Worm (Caenorhabditis elegans) whole organism, L4 larva: ENCODE measurements around the gene tre-4.
A peak's percentile ranks its signal among the peaks of the same experiment; 100 is the strongest.

Source experiments
- D1046.2 ChIP-seq: fragments of 200-800 bp; sonication (Bioruptor generic); IDR thresholded peaks from 2 replicates; pipeline ENCODE4 v1.3.6; 2022; ENCODE audit warnings: missing genetic modification characterization, missing compliant biosample characterization
- F10B5.3 ChIP-seq: sonication (generic microtip); optimal IDR thresholded peaks from 2 replicates; lab custom pipeline; 2016; ENCODE audit warnings: mild to moderate bottlenecking, missing genetic modification characterization, missing compliant biosample characterization
- F26F4.8 ChIP-seq: fragments of 200-800 bp; sonication (Bioruptor generic); conservative IDR thresholded peaks from 2 replicates; pipeline ENCODE4 v1.3.6; 2022; ENCODE audit warnings: missing genetic modification characterization, missing compliant biosample characterization
- F37D6.2 ChIP-seq: sonication (generic microtip); optimal IDR thresholded peaks from 2 replicates; lab custom pipeline; 2016; ENCODE audit warnings: mild to moderate bottlenecking, missing genetic modification characterization, missing compliant biosample characterization
- F49E8.2 ChIP-seq: sonication (generic microtip); optimal IDR thresholded peaks from 2 replicates; lab custom pipeline; 2016; ENCODE audit warnings: missing compliant biosample characterization, mild to moderate bottlenecking, missing genetic modification characterization, borderline replicate concordance
- R02D3.7 ChIP-seq: fragments of 150-350 bp; sonication (generic microtip); optimal IDR thresholded peaks from 3 replicates; lab custom pipeline; 2014; ENCODE audit warnings: missing biosample characterization, missing genetic modification characterization
- T20F7.1 ChIP-seq: fragments of 200-800 bp; sonication (Bioruptor generic); optimal IDR thresholded peaks from 2 replicates; lab custom pipeline; 2018; ENCODE audit warnings: mild to moderate bottlenecking, missing genetic modification characterization, missing compliant biosample characterization
- Y105C5A.15 ChIP-seq: fragments of 200-800 bp; sonication (Bioruptor generic); IDR thresholded peaks from 2 replicates; pipeline ENCODE4 v1.3.6; 2022; ENCODE audit warnings: missing genetic modification characterization, missing compliant biosample characterization
- Y48G9A.11 ChIP-seq: fragments of 200-800 bp; sonication (Bioruptor generic); IDR thresholded peaks from 2 replicates; pipeline ENCODE4 v1.3.6; 2022; ENCODE audit warnings: missing genetic modification reagents, missing genetic modification characterization, missing compliant biosample characterization
- Y75B8A.6 ChIP-seq: fragments of 200-800 bp; sonication (Bioruptor generic); IDR thresholded peaks from 2 replicates; pipeline ENCODE4 v1.3.6; 2022; ENCODE audit warnings: missing genetic modification reagents, missing genetic modification characterization, missing compliant biosample characterization
- ZK337.2 ChIP-seq: fragments of 200-800 bp; sonication (Bioruptor generic); IDR thresholded peaks from 2 replicates; pipeline ENCODE4 v1.3.6; 2022; ENCODE audit warnings: missing genetic modification reagents, missing genetic modification characterization, missing compliant biosample characterization
- aha-1 ChIP-seq: fragments of 150-350 bp; peaks from one replicate; lab custom pipeline; 2014; ENCODE audit warnings: missing biosample characterization, missing genetic modification characterization
- ceh-44 ChIP-seq: fragments of 200-800 bp; sonication (Bioruptor generic); IDR thresholded peaks from 2 replicates; pipeline ENCODE4 v1.3.6; 2022; ENCODE audit warnings: missing genetic modification reagents, missing genetic modification characterization, missing compliant biosample characterization
- daf-12 ChIP-seq: fragments of 150-350 bp; optimal IDR thresholded peaks from 2 replicates; lab custom pipeline; 2014; ENCODE audit warnings: missing biosample characterization, missing genetic modification reagents, missing genetic modification characterization
- daf-19 ChIP-seq: fragments of 200-800 bp; sonication (Bioruptor generic); conservative IDR thresholded peaks from 2 replicates; pipeline ENCODE4 v1.3.6; 2022; ENCODE audit warnings: missing genetic modification characterization, missing compliant biosample characterization
- daf-8 ChIP-seq: fragments of 200-800 bp; sonication (Bioruptor generic); IDR thresholded peaks from 2 replicates; pipeline ENCODE4 v1.3.6; 2022; ENCODE audit warnings: missing genetic modification characterization, missing compliant biosample characterization
- dpl-1 ChIP-seq: fragments of 150-350 bp; optimal IDR thresholded peaks from 2 replicates; lab custom pipeline; 2014; ENCODE audit warnings: missing biosample characterization, missing genetic modification reagents, missing genetic modification characterization
- egl-27 ChIP-seq: sonication (generic microtip); optimal IDR thresholded peaks from 3 replicates; lab custom pipeline; 2017; ENCODE audit warnings: missing biosample characterization, missing genetic modification reagents, missing genetic modification characterization
- fos-1 ChIP-seq: fragments of 150-350 bp; optimal IDR thresholded peaks from 2 replicates; lab custom pipeline; 2014; ENCODE audit warnings: missing biosample characterization, missing genetic modification characterization
- gei-8 ChIP-seq: fragments of 200-800 bp; sonication (Bioruptor generic); optimal IDR thresholded peaks from 2 replicates; lab custom pipeline; 2018; ENCODE audit warnings: mild to moderate bottlenecking, missing genetic modification characterization, missing compliant biosample characterization
- hmg-1.1 ChIP-seq: fragments of 200-800 bp; sonication (Bioruptor generic); IDR thresholded peaks from 2 replicates; pipeline ENCODE4 v1.3.6; 2022; ENCODE audit warnings: missing genetic modification reagents, missing genetic modification characterization, missing compliant biosample characterization
- jun-1 ChIP-seq: fragments of 150-350 bp; optimal IDR thresholded peaks from 2 replicates; lab custom pipeline; 2014; ENCODE audit warnings: missing biosample characterization, missing genetic modification reagents, missing genetic modification characterization
- lim-7 ChIP-seq: fragments of 200-800 bp; sonication (Bioruptor generic); IDR thresholded peaks from 2 replicates; pipeline ENCODE4 v1.3.6; 2022; ENCODE audit warnings: missing genetic modification characterization, missing compliant biosample characterization
- lin-1 ChIP-seq: fragments of 200-800 bp; sonication (Bioruptor generic); IDR thresholded peaks from 2 replicates; pipeline ENCODE4 v1.3.6; 2022; ENCODE audit warnings: missing genetic modification reagents, missing genetic modification characterization, missing compliant biosample characterization
- lin-13 ChIP-seq: fragments of 150-350 bp; optimal IDR thresholded peaks from 2 replicates; lab custom pipeline; 2014; ENCODE audit warnings: missing biosample characterization, missing genetic modification reagents, missing genetic modification characterization
- madf-5 ChIP-seq, 2 experiments: fragments of 200-800 bp; sonication (Bioruptor generic); IDR thresholded peaks; 2 replicates each; pipeline ENCODE4 v1.3.6; 2022; ENCODE audit warnings: missing compliant biosample characterization in 2 of 2, missing genetic modification characterization in 2 of 2
- madf-9 ChIP-seq: fragments of 200-800 bp; sonication (Bioruptor generic); conservative IDR thresholded peaks from 2 replicates; pipeline ENCODE4 v1.3.6; 2022; ENCODE audit warnings: missing genetic modification reagents, missing genetic modification characterization, missing compliant biosample characterization
- mdl-1 ChIP-seq, 2 experiments: fragments of 150-350 bp in 1 of 2; sonication (generic microtip) in 1 of 2; optimal IDR thresholded peaks; 2 replicates each; lab custom pipeline; 2014 to 2017; ENCODE audit warnings: missing biosample characterization in 2 of 2, missing genetic modification characterization in 2 of 2
- mes-2 ChIP-seq: sonication (generic microtip); optimal IDR thresholded peaks from 2 replicates; lab custom pipeline; 2016; ENCODE audit warnings: missing genotype, mild to moderate bottlenecking, missing genetic modification characterization, missing compliant biosample characterization; ENCODE audit not compliant: poor library complexity, severe bottlenecking
- mxl-2 ChIP-seq: fragments of 200-800 bp; sonication (Bioruptor generic); conservative IDR thresholded peaks from 2 replicates; pipeline ENCODE4 v1.3.6; 2022; ENCODE audit warnings: missing genetic modification reagents, missing genetic modification characterization, missing compliant biosample characterization
- mxl-3 ChIP-seq: fragments of 200-800 bp; sonication (Bioruptor generic); optimal IDR thresholded peaks from 2 replicates; lab custom pipeline; 2018; ENCODE audit warnings: mild to moderate bottlenecking, missing genetic modification characterization, missing compliant biosample characterization
- nhr-10 ChIP-seq: fragments of 150-350 bp; optimal IDR thresholded peaks from 2 replicates; lab custom pipeline; 2014; ENCODE audit warnings: missing biosample characterization, missing genetic modification characterization
- nhr-11 ChIP-seq: fragments of 150-350 bp; optimal IDR thresholded peaks from 2 replicates; lab custom pipeline; 2014; ENCODE audit warnings: missing biosample characterization, missing genetic modification characterization
- nhr-111 ChIP-seq: fragments of 200-800 bp; sonication (Bioruptor generic); optimal IDR thresholded peaks from 2 replicates; lab custom pipeline; 2018; ENCODE audit warnings: mild to moderate bottlenecking, missing genetic modification characterization, missing compliant biosample characterization
- nhr-25 ChIP-seq: sonication (generic microtip); optimal IDR thresholded peaks from 2 replicates; lab custom pipeline; 2017; ENCODE audit warnings: missing genetic modification characterization, mild to moderate bottlenecking, missing compliant biosample characterization, antibody characterized with exemption, moderate library complexity, borderline replicate concordance; ENCODE audit not compliant: insufficient read depth
- nhr-28 ChIP-seq: fragments of 150-350 bp; optimal IDR thresholded peaks from 2 replicates; lab custom pipeline; 2014; ENCODE audit warnings: missing biosample characterization, missing genetic modification characterization
- nhr-48 ChIP-seq: sonication (generic microtip); optimal IDR thresholded peaks from 2 replicates; lab custom pipeline; 2016; ENCODE audit warnings: mild to moderate bottlenecking, missing genetic modification characterization, missing compliant biosample characterization
- nhr-76 ChIP-seq: fragments of 150-350 bp; optimal IDR thresholded peaks from 2 replicates; lab custom pipeline; 2014; ENCODE audit warnings: missing biosample characterization, missing genetic modification characterization
- nhr-77 ChIP-seq: fragments of 150-350 bp; optimal IDR thresholded peaks from 2 replicates; lab custom pipeline; 2014; ENCODE audit warnings: missing biosample characterization, missing genetic modification characterization
- rbr-2 ChIP-seq: sonication (generic microtip); optimal IDR thresholded peaks from 2 replicates; lab custom pipeline; 2016; ENCODE audit warnings: missing genotype, missing genetic modification characterization, missing compliant biosample characterization
- set-16 ChIP-seq: fragments of 200-800 bp; sonication (Bioruptor generic); IDR thresholded peaks from 2 replicates; pipeline ENCODE4 v1.3.6; 2022; ENCODE audit warnings: missing genetic modification reagents, missing genetic modification characterization, missing compliant biosample characterization
- skn-1 ChIP-seq: fragments of 150-350 bp; optimal IDR thresholded peaks from 2 replicates; lab custom pipeline; 2014; ENCODE audit warnings: missing biosample characterization, missing genetic modification characterization
- snpc-1.2 ChIP-seq: fragments of 200-800 bp; sonication (Bioruptor generic); IDR thresholded peaks from 2 replicates; pipeline ENCODE4 v1.3.6; 2022; ENCODE audit warnings: missing genetic modification reagents, missing genetic modification characterization, missing compliant biosample characterization
- unc-39 ChIP-seq: sonication (generic microtip); optimal IDR thresholded peaks from 2 replicates; lab custom pipeline; 2017; ENCODE audit warnings: missing biosample characterization, missing genetic modification characterization
- unc-62 ChIP-seq, 3 experiments: fragments of 150-350 bp in 1 of 3; sonication (generic microtip); optimal IDR thresholded peaks in 2 of 3; peaks in 1 of 3; 1 replicate in 1 of 3; 2 replicates in 2 of 3; lab custom pipeline; 2014 to 2017; ENCODE audit warnings: missing biosample characterization in 3 of 3, missing genetic modification characterization in 3 of 3, missing genetic modification reagents in 3 of 3, missing genotype in 1 of 3
- vab-7 ChIP-seq: fragments of 200-800 bp; sonication (Bioruptor generic); IDR thresholded peaks from 2 replicates; pipeline ENCODE4 v1.3.6; 2022; ENCODE audit warnings: missing genetic modification reagents, missing genetic modification characterization, missing compliant biosample characterization
- zag-1 ChIP-seq: fragments of 150-350 bp; optimal IDR thresholded peaks from 2 replicates; lab custom pipeline; 2014; ENCODE audit warnings: missing biosample characterization, missing genetic modification characterization
- zfp-2 ChIP-seq: sonication (generic microtip); optimal IDR thresholded peaks from 2 replicates; lab custom pipeline; 2016; ENCODE audit warnings: mild to moderate bottlenecking, missing genetic modification characterization, missing compliant biosample characterization

The tre-4 gene

ce11 chrX:13511796-13512195 is 39.8 kb downstream of the tre-4 start (continued):
- TF ChIP-seq D1046.2 (GFP tag; lab: Robert Waterston, UW) (peak; percentile 83; the same call in 1 of the 2 replicates), unc-39 (tag; lab: Kevin White, UChicago) (no peak), F10B5.3 (peak; percentile 36), set-16 (GFP tag; lab: Robert Waterston, UW) (no peak), ceh-44 (GFP tag; lab: Robert Waterston, UW) (peak; percentile 56; the same call in 1 of the 2 replicates), F37D6.2 (tag; lab: Kevin White, UChicago) (peak; percentile 26), nhr-11 (tag; lab: Kevin White, UChicago) (peak; percentile 49), egl-27 (tag; lab: Kevin White, UChicago) (no peak), fos-1 (no peak), gei-8 (peak; percentile 12), mdl-1 (tag; optimal IDR thresholded peaks at IDR 0.05; lab: Kevin White, UChicago) (no peak), unc-62 (GFP tag; optimal IDR thresholded peaks at IDR 0.05 in 1 of 2; lab: Kevin White, UChicago) (no peak), unc-62 (tag; optimal IDR thresholded peaks at IDR 0.05; lab: Kevin White, UChicago) (no peak), daf-12 (tag; lab: Kevin White, UChicago) (no peak), zag-1 (tag; lab: Kevin White, UChicago) (no peak), aha-1 (tag; lab: Kevin White, UChicago) (peak; percentile 69), Y105C5A.15 (GFP tag; lab: Robert Waterston, UW) (0 out of 2 replicates have a peak, but pooled peaks have one; percentile 32), F49E8.2 (tag; lab: Kevin White, UChicago) (peak; percentile 49), rbr-2 (tag; lab: Kevin White, UChicago) (peak; percentile 68), nhr-111 (GFP tag; lab: Kevin White, UChicago) (peak; percentile 80), Y75B8A.6 (GFP tag; lab: Robert Waterston, UW) (0 out of 2 replicates have a peak, but pooled peaks have one; percentile 43), nhr-77 (no peak), F26F4.8 (GFP tag; lab: Robert Waterston, UW) (peak; percentile 91), ZK337.2 (GFP tag; lab: Robert Waterston, UW) (0 out of 2 replicates have a peak, but pooled peaks have one; percentile 64), hmg-1.1 (GFP tag; lab: Robert Waterston, UW) (peak; percentile 89), nhr-76 (tag; lab: Kevin White, UChicago) (no peak), skn-1 (no peak), madf-5 (GFP tag; IDR thresholded peaks at IDR 0.05; lab: Robert Waterston, UW) (peak; percentile 73 to 91; a peak in 3 of 4 replicates)

- TF ChIP-seq nhr-10 (tag; lab: Kevin White, UChicago) = peak; percentile 62
- TF ChIP-seq lin-13 = peak; percentile 76
- no peak for TF ChIP-seq daf-19 (GFP tag; lab: Robert Waterston, UW)
- TF ChIP-seq madf-9 = peak; percentile 74
- peak; percentile 93 for TF ChIP-seq rbr-2 (tag; lab: Kevin White, UChicago)
- no peak for TF ChIP-seq nhr-25 (tag; lab: Kevin White, UChicago)
- TF ChIP-seq vab-7 (GFP tag; lab: Robert Waterston, UW) = peak; percentile 46; the same call in 1 of the 2 replicates
- TF ChIP-seq nhr-76 (tag; lab: Kevin White, UChicago) = peak; percentile 34
- peak; percentile 94 for TF ChIP-seq F10B5.3
- peak; percentile 80 for TF ChIP-seq nhr-28 (tag; lab: Kevin White, UChicago)
- no peak for TF ChIP-seq R02D3.7 (tag; lab: Kevin White, UChicago)
- TF ChIP-seq nhr-48 = peak; percentile 82
- peak; percentile 63 for TF ChIP-seq mxl-3 (GFP tag; lab: Kevin White, UChicago)
- peak; percentile 87 for TF ChIP-seq T20F7.1 (GFP tag; lab: Kevin White, UChicago)
- TF ChIP-seq F26F4.8 (GFP tag; lab: Robert Waterston, UW) = no peak
- no peak for TF ChIP-seq Y48G9A.11
- TF ChIP-seq dpl-1 (GFP tag; lab: Kevin White, UChicago) = peak; percentile 59
- TF ChIP-seq mes-2 = peak; percentile 82
- no peak for TF ChIP-seq zag-1 (tag; lab: Kevin White, UChicago)
- no peak for TF ChIP-seq gei-8
- no peak for TF ChIP-seq ceh-44 (GFP tag; lab: Robert Waterston, UW)
- no peak for TF ChIP-seq lim-7 (GFP tag; lab: Robert Waterston, UW)
- peak; percentile 90 for TF ChIP-seq jun-1 (tag; lab: Kevin White, UChicago)
- no peak for TF ChIP-seq nhr-111 (GFP tag; lab: Kevin White, UChicago)
- TF ChIP-seq daf-8 (GFP tag; lab: Robert Waterston, UW) = no peak
- no peak for TF ChIP-seq snpc-1.2
- no peak for TF ChIP-seq mxl-2 (GFP tag; lab: Robert Waterston, UW)
- TF ChIP-seq zfp-2 (tag; lab: Kevin White, UChicago) = peak; percentile 30
- 0 out of 2 replicates have a peak, but pooled peaks have one; percentile 11 for TF ChIP-seq lin-1 (GFP tag; lab: Robert Waterston, UW)
Observed at ce11 chrX:13514384-13514783, 42.4 kb downstream of the tre-4 start.
